Fruit fly (Drosophila melanogaster): Measurements from ENCODE around the gene CG33303.
A peak's percentile ranks its signal among the peaks of the same experiment; 100 is the strongest.

dm6 chr2L:10375464-10376236 lies at the start of gene CG33303, which contains the start of gene dpr19:
- TF ChIP-seq bab1 (GFP tag; optimal IDR thresholded peaks at IDR 0.05) (peak; percentile 38), Hr96 (GFP tag; optimal IDR thresholded peaks at IDR 0.05) (no peak), Mnt (GFP tag; optimal IDR thresholded peaks at IDR 0.05) (peak; percentile 13), Crg-1 (GFP tag; optimal IDR thresholded peaks at IDR 0.05) (no peak), CG11617 (GFP tag; optimal IDR thresholded peaks at IDR 0.05) (peak; percentile 73), pad (GFP tag; optimal IDR thresholded peaks at IDR 0.05) (no peak), cic (GFP tag; optimal IDR thresholded peaks at IDR 0.05) (peak; percentile 38), kay (GFP tag; ENCODE audit: borderline replicate concordance) (no peak), Clk (GFP tag; optimal IDR thresholded peaks at IDR 0.05) (no peak)

All from whole organism, adult.